Fruit fly (Drosophila melanogaster): Measurements from ENCODE around the gene CG31460.

CG31460 gene

DNA sequence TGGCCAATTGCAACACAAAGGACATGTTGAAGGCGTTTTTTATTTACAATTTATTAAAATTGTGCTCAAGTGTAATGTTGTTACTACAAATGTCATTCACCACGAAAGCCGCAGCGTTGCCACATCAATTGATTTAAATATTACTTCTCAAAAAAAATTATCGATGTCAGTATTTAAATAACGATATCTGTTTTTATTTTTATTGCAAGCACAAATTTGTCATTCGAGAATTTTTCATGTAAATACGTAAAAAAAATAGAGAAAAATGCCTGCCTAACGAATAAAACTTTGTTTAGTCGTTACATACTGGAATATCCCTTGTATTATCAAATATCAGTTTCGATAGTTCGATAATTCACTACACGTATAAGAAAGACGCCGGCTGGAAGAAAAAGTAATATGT is at the start of gene CG31460, which contains the start of gene mRpS18A (continued):
- TF ChIP-seq CG9932 (GFP tag; IDR thresholded peaks at IDR 0.05) (peak; percentile 26; the same call in 1 of the 2 replicates), Mes4 (GFP tag; optimal IDR thresholded peaks at IDR 0.05) (no peak), CG2129 (GFP tag; IDR thresholded peaks at IDR 0.05; ENCODE audit: partially characterized antibody) (peak; percentile 59; the same call in 1 of the 2 replicates), stwl (tag; optimal IDR thresholded peaks at IDR 0.05) (peak; percentile 68), H2.0 (GFP tag; IDR thresholded peaks at IDR 0.05) (no peak), bbx (GFP tag; IDR thresholded peaks at IDR 0.05; ENCODE audit: partially characterized antibody) (peak; percentile 44; the same call in 1 of the 2 replicates), CG12659 (GFP tag; optimal IDR thresholded peaks at IDR 0.05) (peak; percentile 35), HLHmδ (GFP tag; optimal IDR thresholded peaks at IDR 0.05) (no peak), B-H2 (GFP tag; optimal IDR thresholded peaks at IDR 0.05) (no peak), HLH3B (GFP tag; IDR thresholded peaks at IDR 0.05) (peak; percentile 15; the same call in 1 of the 2 replicates), CG10979 (tag; optimal IDR thresholded peaks at IDR 0.05) (no peak), CG7271 (tag; optimal IDR thresholded peaks at IDR 0.05) (no peak), pzg (GFP tag; optimal IDR thresholded peaks at IDR 0.05) (peak; percentile 55), CG13296 (GFP tag; optimal IDR thresholded peaks at IDR 0.05) (no peak), MESR4 (GFP tag; optimal IDR thresholded peaks at IDR 0.05) (no peak), wek (GFP tag; optimal IDR thresholded peaks at IDR 0.05) (peak; percentile 6), Med (GFP tag) (peak; percentile 57), vvl (GFP tag; IDR thresholded peaks at IDR 0.05) (peak; percentile 59; the same call in 1 of the 2 replicates), wor (GFP tag; IDR thresholded peaks at IDR 0.05) (no peak), Sox100B (GFP tag; optimal IDR thresholded peaks at IDR 0.05) (no peak), CG3281 (GFP tag; optimal IDR thresholded peaks at IDR 0.05) (no peak), CG31388 (GFP tag; optimal IDR thresholded peaks at IDR 0.05) (no peak), gt (GFP tag; IDR thresholded peaks at IDR 0.05) (no peak), gem (tag; optimal IDR thresholded peaks at IDR 0.05) (no peak), Abd-B (GFP tag; optimal IDR thresholded peaks at IDR 0.05) (peak; percentile 30), cas (GFP tag; IDR thresholded peaks at IDR 0.05) (no peak), E2f2 (GFP tag; IDR thresholded peaks at IDR 0.05) (peak; percentile 52), CG15479 (GFP tag; optimal IDR thresholded peaks at IDR 0.05) (no peak), so (GFP tag; IDR thresholded peaks at IDR 0.05) (no peak), CG3065 (GFP tag; optimal IDR thresholded peaks at IDR 0.05) (no peak), CkIIα-i1 (GFP tag; IDR thresholded peaks at IDR 0.05) (no peak), CG10565 (GFP tag; optimal IDR thresholded peaks at IDR 0.05) (no peak), CG30020 (tag; optimal IDR thresholded peaks at IDR 0.05) (peak; percentile 14), klu (GFP tag; IDR thresholded peaks at IDR 0.05) (no peak), CG31441 (GFP tag; IDR thresholded peaks at IDR 0.05) (no peak), CG6689 (GFP tag; IDR thresholded peaks at IDR 0.05) (0 out of 2 replicates have a peak, but pooled peaks have one; percentile 17), Dll (GFP tag; IDR thresholded peaks at IDR 0.05; ENCODE audit: partially characterized antibody) (peak; percentile 87), CG4282 (GFP tag; optimal IDR thresholded peaks at IDR 0.05) (no peak), hb (GFP tag; IDR thresholded peaks at IDR 0.05; ENCODE audit: partially characterized antibody) (no peak), Bteb2 (GFP tag; optimal IDR thresholded peaks at IDR 0.05) (no peak), CG12744 (GFP tag; optimal IDR thresholded peaks at IDR 0.05) (no peak), Nf-YA (GFP tag; IDR thresholded peaks at IDR 0.05) (no peak), Opbp (GFP tag; IDR thresholded peaks at IDR 0.05; ENCODE audit: partially characterized antibody) (peak; percentile 9; the same call in 1 of the 3 replicates), crc (GFP tag; optimal IDR thresholded peaks at IDR 0.05) (no peak), CG32532 (GFP tag; IDR thresholded peaks at IDR 0.05) (peak; percentile 13; the same call in 1 of the 2 replicates), ftz-f1 (GFP tag; optimal IDR thresholded peaks at IDR 0.05) (no peak), YL-1 (GFP tag; optimal IDR thresholded peaks at IDR 0.05) (peak; percentile 30), Lhr (GFP tag; optimal IDR thresholded peaks at IDR 0.05) (peak; percentile 37), Xbp1 (GFP tag; optimal IDR thresholded peaks at IDR 0.05) (no peak), CG10274 (GFP tag; optimal IDR thresholded peaks at IDR 0.05) (no peak), CG1792 (GFP tag; optimal IDR thresholded peaks at IDR 0.05) (no peak)
